Worm (Caenorhabditis elegans): ENCODE data around the gene nspg-8.

DNA sequence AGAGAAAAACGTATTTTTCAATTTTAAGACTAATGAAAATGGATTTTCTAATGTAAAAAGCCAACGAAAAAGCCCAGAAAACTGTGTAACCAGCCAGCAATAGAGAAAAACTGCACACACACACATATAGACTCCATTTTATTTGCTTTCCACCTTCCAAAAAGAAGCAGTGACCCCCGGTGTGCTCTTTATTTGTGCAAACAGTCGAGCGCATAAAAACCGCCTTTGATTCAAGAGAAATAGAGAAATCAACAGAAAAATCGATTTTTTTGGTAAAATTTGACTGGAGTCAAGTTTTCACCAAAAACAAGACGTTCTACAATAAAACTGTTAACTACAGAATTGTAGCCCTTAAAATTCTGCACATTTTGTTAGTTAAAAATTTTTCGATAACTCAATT, 46.7 kb downstream of the nspg-8 start:
- no peak for TF ChIP-seq nhr-11 (tag; optimal IDR thresholded peaks at IDR 0.05)
- TF ChIP-seq skn-1 (tag; optimal IDR thresholded peaks at IDR 0.05) = no peak

All from whole organism, L2 larva.